Worm (Caenorhabditis elegans) whole organism, L2 larva: Measurements from ENCODE around the gene F07E5.8.
"Not testable (repeated sequence)": the region's sequence is repeated elsewhere in the genome, so short reads cannot be mapped to it uniquely, and the experiment has no call there.

Experiments
- C34F6.9 ChIP-seq: fragments of 150-350 bp; optimal IDR thresholded peaks from 2 replicates; lab custom pipeline; 2014; ENCODE audit warnings: missing biosample characterization, missing genetic modification characterization
- F13H6.1 ChIP-seq: sonication (generic microtip); optimal IDR thresholded peaks from 2 replicates; lab custom pipeline; 2016; ENCODE audit warnings: missing genetic modification characterization, missing compliant biosample characterization
- R02D3.7 ChIP-seq: fragments of 150-350 bp; optimal IDR thresholded peaks from 2 replicates; lab custom pipeline; 2014; ENCODE audit warnings: missing biosample characterization, missing genetic modification characterization
- ZK546.5 ChIP-seq: sonication (generic microtip); optimal IDR thresholded peaks from 2 replicates; lab custom pipeline; 2017; ENCODE audit warnings: missing biosample characterization, missing genetic modification characterization
- alr-1 ChIP-seq: fragments of 150-350 bp; optimal IDR thresholded peaks from 2 replicates; lab custom pipeline; 2014; ENCODE audit warnings: missing biosample characterization, missing genetic modification characterization
- ama-1 ChIP-seq: fragments of 150-350 bp; optimal IDR thresholded peaks from 2 replicates; lab custom pipeline; 2018; ENCODE audit warnings: inconsistent platforms
- ceh-16 ChIP-seq: fragments of 150-350 bp; optimal IDR thresholded peaks from 2 replicates; lab custom pipeline; 2014; ENCODE audit warnings: missing biosample characterization, missing genetic modification characterization
- ceh-82 ChIP-seq: fragments of 150-350 bp; optimal IDR thresholded peaks from 2 replicates; lab custom pipeline; 2014; ENCODE audit warnings: missing biosample characterization, missing genetic modification characterization
- crh-2 ChIP-seq: sonication (generic microtip); optimal IDR thresholded peaks from 2 replicates; lab custom pipeline; 2017; ENCODE audit warnings: missing biosample characterization, missing genetic modification characterization
- elt-1 ChIP-seq: fragments of 150-350 bp; optimal IDR thresholded peaks from 2 replicates; lab custom pipeline; 2014; ENCODE audit warnings: missing biosample characterization, missing genetic modification characterization
- elt-3 ChIP-seq: sonication (generic microtip); optimal IDR thresholded peaks from 2 replicates; lab custom pipeline; 2017; ENCODE audit warnings: missing biosample characterization, missing genetic modification characterization
- gmeb-1 ChIP-seq: fragments of 150-350 bp; optimal IDR thresholded peaks from 2 replicates; lab custom pipeline; 2014; ENCODE audit warnings: missing biosample characterization, missing genetic modification characterization
- lin-11 ChIP-seq: fragments of 150-350 bp; sonication (generic microtip); optimal IDR thresholded peaks from 2 replicates; lab custom pipeline; 2014; ENCODE audit warnings: missing biosample characterization, missing genetic modification characterization, inconsistent platforms, mixed read lengths
- lin-13 ChIP-seq: fragments of 150-350 bp; optimal IDR thresholded peaks from 2 replicates; lab custom pipeline; 2014; ENCODE audit warnings: missing biosample characterization, missing genetic modification reagents, missing genetic modification characterization
- lin-39 ChIP-seq: fragments of 150-350 bp; optimal IDR thresholded peaks from 2 replicates; lab custom pipeline; 2014; ENCODE audit warnings: missing biosample characterization, missing genetic modification reagents, missing genetic modification characterization
- lsy-2 ChIP-seq, 2 experiments: fragments of 150-350 bp in 1 of 2; sonication (generic microtip) in 1 of 2; optimal IDR thresholded peaks; 2 replicates each; lab custom pipeline; 2014 to 2017; ENCODE audit warnings: missing biosample characterization in 2 of 2, missing genetic modification characterization in 2 of 2
- mbf-1 ChIP-seq: sonication (generic microtip); optimal IDR thresholded peaks from 2 replicates; lab custom pipeline; 2017; ENCODE audit warnings: missing biosample characterization, missing genetic modification characterization
- mdl-1 ChIP-seq, 2 experiments: fragments of 150-350 bp in 1 of 2; sonication (generic microtip) in 1 of 2; optimal IDR thresholded peaks; 2 replicates each; lab custom pipeline; 2017; ENCODE audit warnings: missing biosample characterization in 2 of 2, missing genetic modification characterization in 2 of 2
- nhr-11 ChIP-seq: fragments of 150-350 bp; optimal IDR thresholded peaks from 2 replicates; lab custom pipeline; 2014; ENCODE audit warnings: missing biosample characterization, missing genetic modification characterization
- nhr-129 ChIP-seq: fragments of 150-350 bp; optimal IDR thresholded peaks from 2 replicates; lab custom pipeline; 2014; ENCODE audit warnings: missing biosample characterization, missing genetic modification characterization
- nhr-21 ChIP-seq: fragments of 150-350 bp; optimal IDR thresholded peaks from 2 replicates; lab custom pipeline; 2014; ENCODE audit warnings: missing biosample characterization, missing genetic modification characterization
- nhr-23 ChIP-seq: fragments of 150-350 bp; optimal IDR thresholded peaks from 2 replicates; lab custom pipeline; 2014; ENCODE audit warnings: missing biosample characterization, missing genetic modification reagents, missing genetic modification characterization
- nhr-25 ChIP-seq: fragments of 150-350 bp; sonication (generic microtip); optimal IDR thresholded peaks from 3 replicates; lab custom pipeline; 2014; ENCODE audit warnings: missing biosample characterization, missing genetic modification characterization
- nhr-6 ChIP-seq: fragments of 150-350 bp; optimal IDR thresholded peaks from 2 replicates; lab custom pipeline; 2014; ENCODE audit warnings: missing biosample characterization, missing genetic modification characterization
- nhr-77 ChIP-seq: fragments of 150-350 bp; optimal IDR thresholded peaks from 2 replicates; lab custom pipeline; 2014; ENCODE audit warnings: missing biosample characterization, missing genetic modification characterization
- peb-1 ChIP-seq: fragments of 150-350 bp; optimal IDR thresholded peaks from 2 replicates; lab custom pipeline; 2014; ENCODE audit warnings: missing biosample characterization, missing genetic modification characterization
- skn-1 ChIP-seq: sonication (generic microtip); optimal IDR thresholded peaks from 2 replicates; lab custom pipeline; 2017; ENCODE audit warnings: missing biosample characterization, missing genetic modification characterization
- sma-3 ChIP-seq: sonication (generic microtip); optimal IDR thresholded peaks from 2 replicates; lab custom pipeline; 2016; ENCODE audit warnings: missing genetic modification reagents, missing genetic modification characterization, missing compliant biosample characterization
- sma-9 ChIP-seq, 2 experiments: fragments of 150-350 bp in 1 of 2; sonication (generic microtip) in 1 of 2; optimal IDR thresholded peaks; 2 replicates each; lab custom pipeline; 2014 to 2016; ENCODE audit warnings: missing genetic modification characterization in 2 of 2, mild to moderate bottlenecking in 1 of 2, missing biosample characterization in 1 of 2, missing compliant biosample characterization in 1 of 2, missing genetic modification reagents in 1 of 2, moderate library complexity in 1 of 2
- unc-55 ChIP-seq: fragments of 150-350 bp; sonication (generic microtip); optimal IDR thresholded peaks from 3 replicates; lab custom pipeline; 2014; ENCODE audit warnings: missing biosample characterization, missing genetic modification reagents, missing genetic modification characterization
- unc-62 ChIP-seq: fragments of 150-350 bp; optimal IDR thresholded peaks from 2 replicates; lab custom pipeline; 2014; ENCODE audit warnings: missing biosample characterization, missing genetic modification reagents, missing genetic modification characterization
- zag-1 ChIP-seq: fragments of 150-350 bp; optimal IDR thresholded peaks from 2 replicates; lab custom pipeline; 2014; ENCODE audit warnings: missing biosample characterization, missing genetic modification characterization
- ztf-11 ChIP-seq: sonication (generic microtip); optimal IDR thresholded peaks from 2 replicates; lab custom pipeline; 2017; ENCODE audit warnings: missing biosample characterization, missing genetic modification characterization

The F07E5.8 gene

ce11 chrII:2076467-2076866 is 1.1 kb upstream of the F07E5.8 start:
- TF ChIP-seq ceh-16 (no peak), nhr-129 (tag; lab: Kevin White, UChicago) (no peak), mbf-1 (no peak), ceh-82 (tag; lab: Kevin White, UChicago) (no peak), nhr-23 (no peak), sma-3 (GFP tag; lab: Kevin White, UChicago) (no peak), ztf-11 (tag; lab: Kevin White, UChicago) (no peak), lin-39 (no peak), alr-1 (tag; lab: Kevin White, UChicago) (no peak)

DNA sequence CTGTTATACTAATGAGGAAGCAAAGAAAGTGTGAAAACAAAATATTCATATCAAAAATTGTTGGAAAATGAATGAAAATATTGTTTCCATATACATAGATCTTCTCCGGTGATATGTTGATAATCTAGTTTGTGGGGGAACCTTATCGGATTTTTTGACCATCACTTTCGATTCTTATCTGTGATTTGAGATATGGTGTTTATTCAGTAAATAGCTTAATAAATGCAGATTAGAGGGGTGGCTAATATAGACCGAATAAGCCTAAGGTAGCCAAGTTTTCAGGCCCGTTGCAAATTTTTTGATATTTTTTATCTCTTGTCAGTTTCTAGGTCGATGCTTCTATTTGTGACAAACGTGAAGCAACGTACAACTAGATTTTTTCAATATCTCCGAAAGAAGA is 4.0 kb downstream of the F07E5.8 start, which contains the start of gene F07E5.7:
Gene F07E5.7, minus strand, starts transcription at position 101 of the 400 bp plus-strand sequence.
- TF ChIP-seq elt-3, result no peak
- TF ChIP-seq ZK546.5 (tag; lab: Kevin White, UChicago), result no peak
- no peak for TF ChIP-seq lin-11 (tag; lab: Kevin White, UChicago)
- no peak for TF ChIP-seq nhr-21 (tag; lab: Kevin White, UChicago)
- TF ChIP-seq F13H6.1 (tag; lab: Kevin White, UChicago), result no peak
- TF ChIP-seq zag-1, result no peak
- TF ChIP-seq unc-62 (GFP tag; lab: Kevin White, UChicago), result no peak
- no peak for TF ChIP-seq R02D3.7 (tag; lab: Kevin White, UChicago)
- TF ChIP-seq ceh-82 (tag; lab: Kevin White, UChicago), result no peak
- no peak for TF ChIP-seq crh-2 (tag; lab: Kevin White, UChicago)
- no peak for TF ChIP-seq nhr-23
- TF ChIP-seq sma-9 (GFP tag; optimal IDR thresholded peaks at IDR 0.05; lab: Kevin White, UChicago), result no peak
- no peak for TF ChIP-seq sma-9 (tag; optimal IDR thresholded peaks at IDR 0.05; lab: Kevin White, UChicago)
- no peak for TF ChIP-seq peb-1 (tag; lab: Kevin White, UChicago)
- TF ChIP-seq, all 48 proteins: peak for 0

ce11 chrII:2067451-2068021 is 7.9 kb downstream of the F07E5.8 start, which contains the start of gene F07E5.12:
Gene F07E5.12 (plus strand): TSS chrII:2067971.
- not testable (repeated sequence) for TF ChIP-seq elt-1; nhr-77 (tag; lab: Kevin White, UChicago); lin-13 (GFP tag; lab: Kevin White, UChicago)

- no peak for TF ChIP-seq nhr-11
- no peak for TF ChIP-seq elt-3
- no peak for TF ChIP-seq lin-13 (GFP tag; lab: Kevin White, UChicago)
- no peak for TF ChIP-seq elt-1
These were observed 10.9 kb downstream of the F07E5.8 start, which contains the start of gene fbxb-6 for ce11 chrII:2064497-2064896. Gene fbxb-6 (plus strand): TSS chrII:2064797.

DNA sequence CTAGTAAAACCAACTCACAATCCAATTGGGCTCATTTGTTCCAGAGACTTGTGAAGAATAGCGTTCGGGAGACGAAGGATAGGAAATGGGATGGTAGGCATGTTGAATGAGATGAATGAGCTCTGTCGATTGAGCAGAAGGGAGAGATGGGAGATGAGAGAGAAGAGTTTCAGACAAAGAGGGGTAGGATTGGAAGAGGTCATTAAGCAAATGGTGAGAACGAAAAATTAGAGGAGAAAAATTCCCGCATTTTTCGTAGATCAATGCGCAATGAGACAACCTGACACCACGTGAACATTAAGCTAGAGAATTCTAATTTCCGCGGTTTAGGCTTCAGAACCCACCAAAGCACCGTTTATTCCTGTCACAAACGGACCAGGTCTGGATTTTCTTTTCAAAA is 11.4 kb downstream of the F07E5.8 start, which contains the start of gene F07E5.13:
Gene F07E5.13, minus strand, starts transcription at position 101 of the 400 bp plus-strand sequence.
- TF ChIP-seq zag-1 (no peak), peb-1 (tag; lab: Kevin White, UChicago) (no peak), R02D3.7 (tag; lab: Kevin White, UChicago) (no peak), mdl-1 (tag; optimal IDR thresholded peaks at IDR 0.05; lab: Kevin White, UChicago) (no peak), skn-1 (tag; lab: Kevin White, UChicago) (no peak), lin-11 (tag; lab: Kevin White, UChicago) (no peak), unc-55 (no peak), nhr-21 (tag; lab: Kevin White, UChicago) (no peak), ceh-82 (tag; lab: Kevin White, UChicago) (no peak), ama-1 (lab: Kevin White, UChicago) (no peak)

DNA sequence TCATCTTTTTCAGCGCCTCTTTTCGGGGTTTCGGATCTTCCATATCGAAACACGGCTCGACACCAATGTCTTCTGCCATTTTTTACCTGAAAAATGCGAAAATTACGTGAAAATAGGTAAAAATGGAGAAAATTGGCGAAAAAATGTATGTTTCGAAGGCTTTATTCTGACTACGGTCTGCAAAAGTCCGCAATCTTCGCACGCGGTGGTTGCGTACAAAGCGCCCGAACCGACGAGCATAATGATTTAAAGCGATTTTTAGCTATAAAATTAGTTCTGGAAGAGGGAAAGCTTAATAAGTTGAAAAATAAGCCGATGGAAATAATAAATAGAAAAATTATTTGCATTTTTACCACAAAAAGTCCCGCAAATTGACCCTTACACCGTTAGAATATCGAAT is 16.4 kb downstream of the F07E5.8 start, which contains the start of gene F07E5.5:
Gene F07E5.5, minus strand, starts transcription at position 86 of the 400 bp plus-strand sequence.
- TF ChIP-seq zag-1 (no peak), lin-39 (no peak), sma-3 (GFP tag; lab: Kevin White, UChicago) (peak; percentile 37), nhr-23 (no peak), lin-13 (GFP tag; lab: Kevin White, UChicago) (peak; percentile 73), lin-11 (tag; lab: Kevin White, UChicago) (peak; percentile 30), nhr-21 (tag; lab: Kevin White, UChicago) (peak; percentile 15), crh-2 (tag; lab: Kevin White, UChicago) (peak; percentile 5), unc-55 (peak; percentile 68), gmeb-1 (tag; lab: Kevin White, UChicago) (peak; percentile 56), lsy-2 (tag; optimal IDR thresholded peaks at IDR 0.05; lab: Kevin White, UChicago) (peak; percentile 91 to 97), F13H6.1 (tag; lab: Kevin White, UChicago) (peak; percentile 54), nhr-129 (tag; lab: Kevin White, UChicago) (peak; percentile 12), C34F6.9 (tag; lab: Kevin White, UChicago) (no peak), ceh-16 (no peak), alr-1 (tag; lab: Kevin White, UChicago) (no peak), ceh-82 (tag; lab: Kevin White, UChicago) (no peak), nhr-6 (tag; lab: Kevin White, UChicago) (no peak), nhr-25 (tag; lab: Kevin White, UChicago) (no peak)
